Worm (Caenorhabditis elegans) whole organism, dauer: Measurements from ENCODE around the gene F19H6.5.

Source experiments
- unc-62 ChIP-seq: sonication (generic microtip); optimal IDR thresholded peaks from 2 replicates; lab custom pipeline; 2017; ENCODE audit warnings: missing biosample characterization, missing genetic modification reagents, missing genetic modification characterization

Gene F19H6.5

ce11 chrX:12364804-12365203 lies at the start of gene F19H6.5:
Gene F19H6.5, minus strand, starts transcription at chrX:12364904.
- no peak for TF ChIP-seq unc-62 (GFP tag; lab: Kevin White, UChicago)

DNA sequence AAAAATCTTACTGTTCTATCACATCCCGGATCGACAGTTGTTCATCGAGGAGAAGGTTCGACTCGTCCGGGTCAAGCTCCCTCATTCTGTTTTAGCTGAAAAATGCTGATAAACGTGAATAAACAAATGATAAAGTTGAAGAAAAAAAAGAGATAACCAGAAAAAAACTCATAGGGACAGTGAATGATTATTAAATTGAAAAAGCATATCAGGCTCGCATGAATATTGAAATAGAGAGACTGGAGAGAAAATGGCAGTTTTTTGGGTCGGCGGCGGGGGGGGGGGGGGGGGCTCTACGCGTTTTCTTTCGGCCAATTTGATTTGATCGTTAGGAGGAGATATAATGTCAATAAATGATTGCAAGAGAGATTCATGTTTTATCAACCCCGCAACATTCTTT lies 49.2 kb upstream of the F19H6.5 start, which contains the start of gene lin-2:
Gene lin-2, minus strand, starts transcription at position 101 of the 400 bp plus-strand sequence.
- TF ChIP-seq unc-62 (GFP tag; lab: Kevin White, UChicago), result no peak

ce11 chrX:12407297-12407696 lies 42.6 kb upstream of the F19H6.5 start:
- TF ChIP-seq unc-62 (GFP tag; lab: Kevin White, UChicago), result no peak

- no peak for TF ChIP-seq unc-62 (GFP tag; lab: Kevin White, UChicago)
These were observed 41.9 kb upstream of the F19H6.5 start for ce11 chrX:12406592-12406991.

DNA sequence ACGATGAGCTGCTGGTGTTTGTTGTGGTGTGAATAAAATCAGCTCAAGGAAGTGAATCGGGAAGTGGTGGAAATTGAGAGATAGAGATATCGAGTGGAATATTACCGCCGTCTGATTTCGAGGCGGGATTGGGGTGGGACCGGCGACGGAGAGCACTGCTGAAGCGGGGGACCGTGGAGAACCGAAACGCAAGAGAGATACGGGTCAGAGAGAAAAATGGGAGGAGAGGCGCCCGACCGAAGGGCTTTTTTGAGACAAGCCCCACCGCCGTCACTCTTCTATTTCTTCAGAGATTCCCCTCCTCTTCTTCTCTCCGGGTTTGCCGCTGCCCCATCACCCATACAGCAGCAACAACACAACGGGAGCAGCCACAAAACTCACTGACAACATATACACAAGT lies 41.3 kb upstream of the F19H6.5 start:
- no peak for TF ChIP-seq unc-62 (GFP tag; lab: Kevin White, UChicago)

- no peak for TF ChIP-seq unc-62 (GFP tag; lab: Kevin White, UChicago)
These were observed 40.0 kb upstream of the F19H6.5 start for ce11 chrX:12404729-12405128.

DNA sequence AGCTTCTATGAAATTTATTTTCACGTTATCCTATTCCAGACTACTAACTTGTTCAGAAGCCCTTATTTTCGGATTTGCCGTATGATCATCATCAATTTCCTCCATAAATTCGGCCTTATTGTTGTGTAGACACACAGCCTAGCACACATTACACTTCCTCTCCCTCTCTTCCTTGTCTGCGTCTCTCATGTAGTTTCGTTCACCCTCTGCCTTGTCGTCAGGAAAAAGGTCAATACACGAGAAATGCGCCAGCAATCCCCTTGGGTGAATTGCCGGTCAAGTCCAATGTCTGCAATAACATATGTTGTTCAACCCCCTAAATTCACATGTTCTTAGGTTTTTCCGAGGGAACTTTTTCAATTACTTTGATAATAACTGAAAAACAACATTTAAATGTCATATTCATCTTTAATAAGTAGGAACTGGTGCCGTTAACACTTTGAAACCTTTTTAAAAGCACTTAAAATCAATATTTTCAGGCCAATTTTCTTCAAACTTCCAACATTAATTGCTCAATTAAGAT lies 29.1 kb upstream of the F19H6.5 start, which contains the start of gene F17E5.2:
Gene F17E5.2, plus strand, starts transcription at position 473 of the 523 bp plus-strand sequence.
- no peak for TF ChIP-seq unc-62 (GFP tag; lab: Kevin White, UChicago)

ce11 chrX:12391380-12391779 lies 26.7 kb upstream of the F19H6.5 start, which contains the start of gene nekl-3:
Gene nekl-3, minus strand, starts transcription at chrX:12391480.
- no peak for TF ChIP-seq unc-62 (GFP tag; lab: Kevin White, UChicago)

ce11 chrX:12378293-12378692 lies 13.6 kb upstream of the F19H6.5 start, which contains the start of gene glb-13:
Gene glb-13, minus strand, starts transcription at chrX:12378393.
- TF ChIP-seq unc-62 (GFP tag; lab: Kevin White, UChicago), result no peak

ce11 chrX:12375783-12376182 lies 11.1 kb upstream of the F19H6.5 start:
- TF ChIP-seq unc-62 (GFP tag; lab: Kevin White, UChicago), result no peak

DNA sequence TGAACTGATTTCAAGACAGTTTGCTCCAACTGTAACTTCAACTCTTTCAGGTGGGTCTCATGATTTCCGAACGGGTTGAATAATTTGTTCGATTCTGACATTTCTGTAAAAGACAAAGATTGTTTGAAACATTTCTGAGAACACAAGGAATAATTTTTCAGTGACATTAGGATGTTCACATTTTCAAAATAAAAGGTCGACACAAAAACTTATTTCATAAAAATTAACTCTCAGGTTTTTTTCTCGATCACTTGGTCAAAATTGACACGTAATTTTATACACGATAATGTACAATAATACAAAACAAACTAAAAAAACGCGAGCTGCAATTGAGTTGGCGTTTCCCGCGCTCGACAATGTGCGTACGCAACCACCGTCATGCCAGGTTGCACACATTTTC lies 6.6 kb upstream of the F19H6.5 start, which contains the start of gene rif-1.2:
Gene rif-1.2, minus strand, starts transcription at position 101 of the 400 bp plus-strand sequence.
- TF ChIP-seq unc-62 (GFP tag; lab: Kevin White, UChicago), result no peak

DNA sequence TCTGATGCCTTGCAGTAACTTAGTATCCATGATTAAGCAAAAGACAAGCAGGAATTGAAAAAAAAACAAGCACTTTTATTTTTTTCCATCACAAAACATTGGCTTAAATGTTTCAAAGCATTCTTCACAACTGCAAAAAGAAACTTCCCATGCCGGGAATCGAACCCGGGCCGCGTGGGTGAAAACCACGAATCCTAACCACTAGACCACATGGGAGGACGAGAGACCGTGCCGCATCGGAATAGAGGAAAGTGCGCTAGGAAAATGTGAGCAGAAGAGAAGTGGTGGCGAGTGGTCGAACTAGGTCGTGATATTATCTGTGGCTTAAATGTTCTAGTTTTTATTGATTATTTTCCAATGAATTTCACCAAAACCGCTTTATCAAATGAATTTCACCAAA lies 2.8 kb upstream of the F19H6.5 start:
- no peak for TF ChIP-seq unc-62 (GFP tag; lab: Kevin White, UChicago)

DNA sequence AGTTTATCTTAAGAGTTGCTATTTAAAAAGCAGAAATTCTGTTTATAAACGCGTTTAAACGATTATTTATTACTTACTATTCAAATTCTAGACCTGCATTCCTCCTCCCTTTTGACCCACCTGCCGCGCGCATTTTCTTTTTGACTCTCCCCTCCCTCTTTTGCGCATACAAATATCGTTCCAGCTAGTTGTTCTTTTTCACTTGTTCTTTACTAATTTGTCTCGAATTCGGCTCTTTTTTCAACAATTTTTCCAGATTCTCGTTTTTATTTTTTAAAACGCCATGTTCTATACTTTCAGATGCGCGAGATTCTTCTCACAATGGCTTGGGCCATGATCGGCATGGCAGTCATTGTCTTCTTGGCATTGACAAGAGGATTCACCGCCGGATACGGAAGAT lies 684 bp upstream of the F19H6.5 start, which contains the start of gene F19H6.4:
Gene F19H6.4, plus strand, starts transcription at position 301 of the 400 bp plus-strand sequence.
- no peak for TF ChIP-seq unc-62 (GFP tag; lab: Kevin White, UChicago)

DNA sequence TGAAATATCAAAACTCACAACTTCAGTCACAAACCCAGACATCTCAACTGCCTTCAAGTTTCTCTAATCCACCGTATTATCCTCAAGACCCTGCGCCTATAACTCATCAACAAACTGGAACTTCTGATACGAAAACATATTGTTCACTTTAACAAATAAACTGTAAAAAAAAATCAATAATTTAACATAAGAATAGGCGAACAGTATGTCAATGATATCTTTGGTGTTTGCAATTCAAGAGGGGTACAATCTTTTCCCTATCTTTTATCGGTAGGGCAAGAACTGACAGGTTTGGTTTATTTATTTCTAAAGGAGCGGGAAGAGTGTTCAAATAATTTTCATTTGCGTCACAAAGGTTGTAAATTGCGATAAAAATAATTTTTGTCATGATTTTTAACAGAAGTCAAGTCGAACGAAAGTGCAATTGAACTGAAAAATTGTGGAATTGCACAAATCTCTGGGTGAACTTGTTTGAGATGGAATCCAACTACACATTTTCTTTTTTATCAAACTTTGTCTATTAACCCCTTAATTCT lies 1.7 kb downstream of the F19H6.5 start:
- TF ChIP-seq unc-62 (GFP tag; lab: Kevin White, UChicago), result peak; percentile 33

- TF ChIP-seq unc-62 (GFP tag; lab: Kevin White, UChicago), result no peak
These were observed 4.3 kb downstream of the F19H6.5 start, which contains the start of the genes nspc-15 and F19H6.6 for ce11 chrX:12360444-12360843. Gene nspc-15, plus strand, starts transcription at chrX:12360744. Gene F19H6.6, plus strand, starts transcription at chrX:12360827.

DNA sequence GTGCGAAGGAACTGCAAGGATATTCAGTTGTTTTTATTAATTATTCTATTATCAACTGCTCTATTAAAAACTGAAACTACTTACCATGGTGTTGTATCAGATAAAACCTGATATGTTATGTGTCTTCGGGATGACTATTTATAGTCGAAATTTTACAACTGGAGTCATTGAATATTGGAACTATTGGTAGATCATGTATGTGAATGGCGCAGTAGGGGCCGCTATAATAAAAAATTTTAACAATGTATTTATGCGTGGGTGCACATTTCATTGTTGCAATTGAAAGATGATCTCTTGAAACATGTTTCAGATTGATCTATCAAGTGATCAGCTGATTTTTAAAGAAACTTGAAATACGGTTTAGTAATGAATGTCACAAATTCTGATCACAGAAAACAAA lies 5.7 kb downstream of the F19H6.5 start, which contains the start of gene nspc-14:
Gene nspc-14, minus strand, starts transcription at position 101 of the 400 bp plus-strand sequence.
- no peak for TF ChIP-seq unc-62 (GFP tag; lab: Kevin White, UChicago)

- TF ChIP-seq unc-62 (GFP tag; lab: Kevin White, UChicago), result no peak
These were observed 7.6 kb downstream of the F19H6.5 start, which contains the start of gene nspc-13 for ce11 chrX:12357127-12357526. Gene nspc-13, plus strand, starts transcription at chrX:12357427.
